Worm (Caenorhabditis elegans) whole organism, young adult: ENCODE results near the gene K09C6.9.

Experiments
- F55B11.4 ChIP-seq: sonication (generic microtip); optimal IDR thresholded peaks from 2 replicates; lab custom pipeline; 2016; ENCODE audit warnings: missing compliant biosample characterization, missing genetic modification characterization, borderline replicate concordance; ENCODE audit not compliant: insufficient read depth
- attf-6 ChIP-seq: fragments of 200-800 bp; sonication (Bioruptor generic); IDR thresholded peaks from 2 replicates; pipeline ENCODE4 v1.3.6; 2022; ENCODE audit warnings: missing genetic modification reagents, missing genetic modification characterization, missing compliant biosample characterization
- bed-2 ChIP-seq: fragments of 200-800 bp; sonication (Bioruptor generic); IDR thresholded peaks from 2 replicates; pipeline ENCODE4 v1.3.6; 2022; ENCODE audit warnings: missing genetic modification reagents, missing genetic modification characterization, missing compliant biosample characterization
- egl-44 ChIP-seq: fragments of 200-800 bp; sonication (Bioruptor generic); IDR thresholded peaks from 2 replicates; pipeline ENCODE4 v1.3.6; 2022; ENCODE audit warnings: missing genetic modification reagents, missing genetic modification characterization, missing compliant biosample characterization
- fkh-3 ChIP-seq: sonication (generic microtip); optimal IDR thresholded peaks from 2 replicates; lab custom pipeline; 2016; ENCODE audit warnings: mild to moderate bottlenecking, missing genetic modification characterization, missing compliant biosample characterization
- nhr-120 ChIP-seq: fragments of 200-800 bp; sonication (Bioruptor generic); IDR thresholded peaks from 2 replicates; pipeline ENCODE4 v1.3.6; 2022; ENCODE audit warnings: missing genetic modification characterization, missing compliant biosample characterization
- tbp1 ChIP-seq: fragments of 200-800 bp; sonication (Bioruptor generic); optimal IDR thresholded peaks from 2 replicates; lab custom pipeline; 2018; ENCODE audit warnings: mild to moderate bottlenecking, missing genetic modification characterization, missing compliant biosample characterization
- tbx-9 ChIP-seq: sonication (generic microtip); optimal IDR thresholded peaks from 2 replicates; lab custom pipeline; 2016; ENCODE audit warnings: borderline replicate concordance, missing genetic modification characterization, inconsistent platforms, missing compliant biosample characterization
- unc-62 ChIP-seq: fragments of 150-350 bp; optimal IDR thresholded peaks from 2 replicates; lab custom pipeline; 2014; ENCODE audit warnings: missing biosample characterization, missing genetic modification reagents, missing genetic modification characterization
- zim-3 ChIP-seq: sonication (generic microtip); optimal IDR thresholded peaks from 2 replicates; lab custom pipeline; 2017; ENCODE audit warnings: mild to moderate bottlenecking, missing genetic modification characterization, moderate library complexity, missing compliant biosample characterization

ce11 chrV:884324-884723 is 29.5 kb upstream of the K09C6.9 start, which contains the start of gene srj-38:
- TF ChIP-seq attf-6 (GFP tag; lab: Robert Waterston, UW) (no peak), fkh-3 (no peak), F55B11.4 (tag; lab: Kevin White, UChicago) (no peak), tbx-9 (tag; lab: Kevin White, UChicago) (no peak), tbp1 (GFP tag; lab: Kevin White, UChicago) (no peak), zim-3 (tag; lab: Kevin White, UChicago) (no peak), egl-44 (GFP tag; lab: Robert Waterston, UW) (no peak), nhr-120 (no peak), unc-62 (GFP tag; lab: Kevin White, UChicago) (no peak), bed-2 (GFP tag; lab: Robert Waterston, UW) (no peak)
